Worm (Caenorhabditis elegans): ENCODE results near the gene skpo-1.

skpo-1 gene

ce11 chrII:8412061-8412721 is 7.5 kb upstream of the skpo-1 start, which contains the start of gene efl-3 (continued):
- TF ChIP-seq nhr-90 (tag; optimal IDR thresholded peaks at IDR 0.05; ENCODE audit: poor library complexity) (no peak), vab-15 (tag; optimal IDR thresholded peaks at IDR 0.05) (no peak), dpl-1 (GFP tag; optimal IDR thresholded peaks at IDR 0.05) (no peak), C34B4.2 (tag; optimal IDR thresholded peaks at IDR 0.05) (no peak), dsc-1 (tag; optimal IDR thresholded peaks at IDR 0.05) (no peak), unc-130 (tag; optimal IDR thresholded peaks at IDR 0.05) (no peak), hpl-2 (GFP tag; optimal IDR thresholded peaks at IDR 0.05) (no peak), zip-4 (GFP tag; optimal IDR thresholded peaks at IDR 0.05) (no peak)

- TF ChIP-seq sptf-1 (tag; optimal IDR thresholded peaks at IDR 0.05) = no peak
- no peak for TF ChIP-seq C16A3.4 (tag; optimal IDR thresholded peaks at IDR 0.05)
- TF ChIP-seq blmp-1 (tag; optimal IDR thresholded peaks at IDR 0.05) = peak; percentile 92
- no peak for TF ChIP-seq unc-130 (tag; optimal IDR thresholded peaks at IDR 0.05)
- no peak for TF ChIP-seq ets-5 (GFP tag; IDR thresholded peaks at IDR 0.05)
- TF ChIP-seq aly-2 (tag; optimal IDR thresholded peaks at IDR 0.05) = no peak
These were observed 6.4 kb upstream of the skpo-1 start for ce11 chrII:8411002-8411401.

- no peak for TF ChIP-seq hlh-4 (tag; optimal IDR thresholded peaks at IDR 0.05)
- no peak for TF ChIP-seq tlp-1 (tag; optimal IDR thresholded peaks at IDR 0.05)
- peak in 1 of 2 experiments; percentile 28 for TF ChIP-seq ztf-11 (tag; optimal IDR thresholded peaks at IDR 0.05)
- TF ChIP-seq lin-14 (GFP tag; optimal IDR thresholded peaks at IDR 0.05) = peak; percentile 45
- TF ChIP-seq egl-13 (tag; optimal IDR thresholded peaks at IDR 0.05) = no peak
- TF ChIP-seq blmp-1 (tag; optimal IDR thresholded peaks at IDR 0.05) = peak; percentile 17
- peak; percentile 60 for TF ChIP-seq lin-39 (tag; optimal IDR thresholded peaks at IDR 0.05)
- TF ChIP-seq efl-3 (GFP tag; optimal IDR thresholded peaks at IDR 0.05) = peak; percentile 50
- no peak for TF ChIP-seq lin-15B (tag; optimal IDR thresholded peaks at IDR 0.05)
- TF ChIP-seq nhr-85 (tag) = peak; percentile 82
- no peak for TF ChIP-seq ceh-90 (tag; optimal IDR thresholded peaks at IDR 0.05)
These were observed 4.9 kb upstream of the skpo-1 start for ce11 chrII:8409538-8409937.

- TF ChIP-seq irx-1 (tag; optimal IDR thresholded peaks at IDR 0.05) (no peak), zag-1 (tag; optimal IDR thresholded peaks at IDR 0.05) (no peak), lin-39 (tag; optimal IDR thresholded peaks at IDR 0.05) (no peak), unc-86 (tag; optimal IDR thresholded peaks at IDR 0.05) (no peak), rnt-1 (tag; optimal IDR thresholded peaks at IDR 0.05) (no peak), nhr-47 (tag; optimal IDR thresholded peaks at IDR 0.05) (no peak), blmp-1 (tag; optimal IDR thresholded peaks at IDR 0.05) (no peak), ceh-63 (GFP tag; optimal IDR thresholded peaks at IDR 0.05) (no peak), mef-2 (tag; optimal IDR thresholded peaks at IDR 0.05) (no peak), egl-13 (tag; optimal IDR thresholded peaks at IDR 0.05) (no peak)
These were observed 2.8 kb upstream of the skpo-1 start, which contains the start of gene sra-13 for ce11 chrII:8407491-8407890. TSS of gene sra-13 (plus strand) at chrII:8407685.

- TF ChIP-seq ceh-63 (GFP tag; optimal IDR thresholded peaks at IDR 0.05) = no peak
- TF ChIP-seq vab-15 (tag; optimal IDR thresholded peaks at IDR 0.05) = no peak
- TF ChIP-seq nhr-20 (tag; optimal IDR thresholded peaks at IDR 0.05) = no peak
- no peak for TF ChIP-seq nhr-84 (tag; optimal IDR thresholded peaks at IDR 0.05)
- TF ChIP-seq dpl-1 (GFP tag; optimal IDR thresholded peaks at IDR 0.05) = no peak
- no peak for TF ChIP-seq egl-27 (tag; optimal IDR thresholded peaks at IDR 0.05)
These were observed 655 bp upstream of the skpo-1 start, which contains the start of gene ubc-24 for ce11 chrII:8405303-8405702. TSS of gene ubc-24 (plus strand) at chrII:8405603.

All from whole organism, L1 larva.